Worm (Caenorhabditis elegans) whole organism, L1 larva: ENCODE measurements around the gene apd-3.

Source experiments
- aha-1 ChIP-seq: fragments of 150-350 bp; optimal IDR thresholded peaks from 2 replicates; lab custom pipeline; 2014; ENCODE audit warnings: missing biosample characterization, missing genetic modification characterization
- fkh-10 ChIP-seq: sonication (generic microtip); optimal IDR thresholded peaks from 2 replicates; lab custom pipeline; 2017; ENCODE audit warnings: missing biosample characterization, missing genetic modification reagents, missing genetic modification characterization
- lin-15B ChIP-seq: fragments of 150-350 bp; sonication (generic microtip); optimal IDR thresholded peaks from 3 replicates; lab custom pipeline; 2014; ENCODE audit warnings: missing biosample characterization, missing genetic modification characterization
- nhr-12 ChIP-seq: sonication (generic microtip); optimal IDR thresholded peaks from 2 replicates; lab custom pipeline; 2017; ENCODE audit warnings: missing biosample characterization, missing genetic modification characterization
- nhr-90 ChIP-seq: sonication (generic microtip); optimal IDR thresholded peaks from 2 replicates; lab custom pipeline; 2016; ENCODE audit warnings: mild to moderate bottlenecking, missing genetic modification characterization, missing compliant biosample characterization; ENCODE audit not compliant: poor library complexity
- pag-3 ChIP-seq: sonication (generic microtip); optimal IDR thresholded peaks from 2 replicates; lab custom pipeline; 2017; ENCODE audit warnings: missing genetic modification characterization, mild to moderate bottlenecking, missing compliant biosample characterization, antibody characterized with exemption, borderline replicate concordance; ENCODE audit not compliant: insufficient read depth
- unc-62 ChIP-seq: fragments of 150-350 bp; optimal IDR thresholded peaks from 2 replicates; lab custom pipeline; 2014; ENCODE audit warnings: missing biosample characterization, missing genetic modification reagents, missing genetic modification characterization

DNA sequence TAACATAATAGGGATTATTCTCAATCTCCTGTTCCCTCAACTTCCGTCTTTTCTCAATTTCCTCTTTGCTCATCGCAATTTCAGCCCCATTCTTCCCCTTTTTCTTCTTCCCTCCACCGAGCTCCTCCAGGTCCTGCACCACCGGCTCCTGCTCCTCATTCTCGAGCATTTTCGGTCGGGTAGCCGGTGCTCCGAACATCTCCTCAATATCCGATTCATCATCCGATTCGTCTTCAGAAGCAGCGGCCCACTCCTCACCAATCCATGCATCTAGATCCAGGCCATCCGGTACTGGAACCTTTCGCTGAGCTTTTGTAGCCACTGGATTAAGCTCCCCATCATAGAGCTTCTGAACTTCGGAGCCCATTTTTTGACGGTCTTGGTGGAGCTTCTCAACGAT lies 6.1 kb downstream of the apd-3 start:
- TF ChIP-seq nhr-12 (tag; lab: Kevin White, UChicago) (no peak), nhr-90 (tag; lab: Kevin White, UChicago) (no peak), aha-1 (tag; lab: Kevin White, UChicago) (no peak), unc-62 (GFP tag; lab: Kevin White, UChicago) (no peak), lin-15B (no peak), pag-3 (no peak), fkh-10 (GFP tag; lab: Kevin White, UChicago) (no peak)
